Fruit fly (Drosophila melanogaster) whole organism, pupa: ENCODE measurements around the gene Gas8.

Experiments used
- EcR ChIP-seq: fragments of 200-800 bp; sonication (Bioruptor generic); optimal IDR thresholded peaks from 3 replicates; lab custom pipeline; 2019; ENCODE audit warnings: missing biosample characterization, missing genetic modification characterization, mild to moderate bottlenecking, moderate library complexity, missing genetic modification reagents
- Pif1B ChIP-seq: fragments of 200-800 bp; sonication (Bioruptor generic); optimal IDR thresholded peaks from 3 replicates; lab custom pipeline; 2016; ENCODE audit warnings: missing biosample characterization, missing genetic modification characterization

dm6 chrX:3481034-3481433 lies 23.6 kb downstream of the Gas8 start:
- no peak for TF ChIP-seq Pif1B
- TF ChIP-seq EcR (GFP tag; lab: Kevin White, UChicago): peak; percentile 43
